Worm (Caenorhabditis elegans) whole organism, midembryonic: ENCODE measurements around the gene Y71H2AL.2.

Experiments used
- cog-1 ChIP-seq: sonication (generic microtip); optimal IDR thresholded peaks from 2 replicates; lab custom pipeline; 2016; ENCODE audit warnings: missing genetic modification characterization, missing compliant biosample characterization
- flt-1 ChIP-seq: fragments of 200-800 bp; sonication (Bioruptor generic); IDR thresholded peaks from 2 replicates; pipeline ENCODE4 v1.3.6; 2022; ENCODE audit warnings: missing genetic modification characterization, missing compliant biosample characterization
- klf-2 ChIP-seq: fragments of 200-800 bp; sonication (Bioruptor generic); conservative IDR thresholded peaks from 2 replicates; pipeline ENCODE4 v1.3.6; 2022; ENCODE audit warnings: missing genetic modification reagents, missing genetic modification characterization, missing compliant biosample characterization
- ztf-23 ChIP-seq: fragments of 200-800 bp; sonication (Bioruptor generic); IDR thresholded peaks from 2 replicates; pipeline ENCODE4 v1.3.6; 2022; ENCODE audit warnings: missing genetic modification reagents, missing genetic modification characterization, missing compliant biosample characterization

DNA sequence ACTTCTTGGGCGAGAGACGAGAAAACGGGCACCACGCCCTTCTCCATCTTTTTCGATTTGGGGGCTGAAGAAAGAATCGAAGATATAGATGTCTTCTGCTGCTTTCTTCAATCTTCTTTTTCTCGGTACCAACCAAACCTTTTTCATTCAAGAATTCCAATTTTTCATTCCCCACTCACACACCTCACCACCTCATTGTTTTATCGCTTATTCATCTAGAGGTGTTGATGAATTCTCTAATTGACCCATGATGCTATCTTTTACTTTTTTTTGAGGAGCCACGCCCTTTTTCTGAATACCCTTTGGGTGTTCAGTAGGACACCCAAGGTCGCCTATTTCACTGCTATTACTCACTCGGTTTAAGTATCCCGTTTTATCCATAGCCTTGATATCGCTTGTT is 34.6 kb upstream of the Y71H2AL.2 start:
- TF ChIP-seq ztf-23 (GFP tag; lab: Robert Waterston, UW): no peak
- TF ChIP-seq flt-1 (GFP tag; lab: Robert Waterston, UW): no peak
- TF ChIP-seq klf-2 (GFP tag; lab: Robert Waterston, UW): no peak
- TF ChIP-seq cog-1 (tag; lab: Kevin White, UChicago): no peak
